Fruit fly (Drosophila melanogaster): ENCODE measurements around the gene Rox8.

Rox8 gene

dm6 chr3R:24015939-24016913 lies 31.8 kb downstream of the Rox8 start (continued):
- no peak for TF ChIP-seq Sox102F (GFP tag; optimal IDR thresholded peaks at IDR 0.05)
- no peak for TF ChIP-seq prd (optimal IDR thresholded peaks at IDR 0.05)
- no peak for TF ChIP-seq prd (GFP tag; IDR thresholded peaks at IDR 0.05)
- TF ChIP-seq luna (GFP tag; optimal IDR thresholded peaks at IDR 0.05): no peak
- TF ChIP-seq CG2678 (tag; optimal IDR thresholded peaks at IDR 0.05): peak; percentile 41
- TF ChIP-seq Neu2 (GFP tag; optimal IDR thresholded peaks at IDR 0.05; ENCODE audit: borderline replicate concordance): no peak
- TF ChIP-seq sug (tag; optimal IDR thresholded peaks at IDR 0.05): peak; percentile 84
- no peak for TF ChIP-seq CG8765 (GFP tag; IDR thresholded peaks at IDR 0.05)
- TF ChIP-seq sqz (GFP tag; optimal IDR thresholded peaks at IDR 0.05): peak; percentile 10
- TF ChIP-seq CrebB (tag; optimal IDR thresholded peaks at IDR 0.05): no peak
- TF ChIP-seq CG10366 (GFP tag; IDR thresholded peaks at IDR 0.05): no peak
- TF ChIP-seq NC2β (GFP tag; optimal IDR thresholded peaks at IDR 0.05): no peak
- no peak for TF ChIP-seq twi (tag; optimal IDR thresholded peaks at IDR 0.05)
- TF ChIP-seq CG2889 (GFP tag; IDR thresholded peaks at IDR 0.05): 0 out of 3 replicates have a peak, but pooled peaks have one; percentile 11
- TF ChIP-seq Ets65A (GFP tag): no peak
- TF ChIP-seq bowl (GFP tag; IDR thresholded peaks at IDR 0.05): no peak
- no peak for TF ChIP-seq NC2α (GFP tag; optimal IDR thresholded peaks at IDR 0.05)
- peak; percentile 44 for TF ChIP-seq CG34376 (GFP tag; optimal IDR thresholded peaks at IDR 0.05)
- no peak for TF ChIP-seq Sry-δ (GFP tag; optimal IDR thresholded peaks at IDR 0.05)
- TF ChIP-seq stc (GFP tag; IDR thresholded peaks at IDR 0.05): no peak
- no peak for TF ChIP-seq CG1792 (GFP tag; optimal IDR thresholded peaks at IDR 0.05)
- no peak for TF ChIP-seq Awh (GFP tag; IDR thresholded peaks at IDR 0.05)
- TF ChIP-seq pita (GFP tag; optimal IDR thresholded peaks at IDR 0.05): no peak
- TF ChIP-seq CG10321 (GFP tag; IDR thresholded peaks at IDR 0.05): peak; percentile 79
- TF ChIP-seq CG15011 (GFP tag; optimal IDR thresholded peaks at IDR 0.05): no peak
- TF ChIP-seq Sin3A (optimal IDR thresholded peaks at IDR 0.05): no peak
- no peak for TF ChIP-seq aop (GFP tag; IDR thresholded peaks at IDR 0.05)
- TF ChIP-seq Atf6 (GFP tag; IDR thresholded peaks at IDR 0.05): peak; percentile 21; the same call in 1 of the 2 replicates
- TF ChIP-seq chinmo (GFP tag; IDR thresholded peaks at IDR 0.05; ENCODE audit: partially characterized antibody): 0 out of 4 replicates have a peak, but pooled peaks have one; percentile 73
- TF ChIP-seq Ada2b (GFP tag; IDR thresholded peaks at IDR 0.05): no peak
- no peak for TF ChIP-seq ssp (GFP tag; IDR thresholded peaks at IDR 0.05)
- no peak for TF ChIP-seq CG12219 (GFP tag; optimal IDR thresholded peaks at IDR 0.05)
- peak; percentile 3 for TF ChIP-seq mirr (GFP tag; optimal IDR thresholded peaks at IDR 0.05)
- no peak for TF ChIP-seq CG14860 (GFP tag; IDR thresholded peaks at IDR 0.05; ENCODE audit: partially characterized antibody)
- no peak for TF ChIP-seq lbe (GFP tag; optimal IDR thresholded peaks at IDR 0.05)
- TF ChIP-seq GATAe (GFP tag; conservative IDR thresholded peaks at IDR 0.05): peak; percentile 46

dm6 chr3R:24015449-24015848 lies 32.6 kb downstream of the Rox8 start:
- TF ChIP-seq CG11398 (GFP tag; optimal IDR thresholded peaks at IDR 0.05) (no peak), chif (GFP tag; optimal IDR thresholded peaks at IDR 0.05) (no peak), CG32532 (GFP tag; IDR thresholded peaks at IDR 0.05) (no peak), CG17361 (GFP tag; IDR thresholded peaks at IDR 0.05) (no peak), Oaz (GFP tag; IDR thresholded peaks at IDR 0.05) (no peak), CG3847 (GFP tag; IDR thresholded peaks at IDR 0.05) (no peak)

All from whole organism, embryonic.